Fruit fly (Drosophila melanogaster): ENCODE measurements around the gene Plzf.
A peak's percentile ranks its signal among the peaks of the same experiment; 100 is the strongest.

The Plzf gene

DNA sequence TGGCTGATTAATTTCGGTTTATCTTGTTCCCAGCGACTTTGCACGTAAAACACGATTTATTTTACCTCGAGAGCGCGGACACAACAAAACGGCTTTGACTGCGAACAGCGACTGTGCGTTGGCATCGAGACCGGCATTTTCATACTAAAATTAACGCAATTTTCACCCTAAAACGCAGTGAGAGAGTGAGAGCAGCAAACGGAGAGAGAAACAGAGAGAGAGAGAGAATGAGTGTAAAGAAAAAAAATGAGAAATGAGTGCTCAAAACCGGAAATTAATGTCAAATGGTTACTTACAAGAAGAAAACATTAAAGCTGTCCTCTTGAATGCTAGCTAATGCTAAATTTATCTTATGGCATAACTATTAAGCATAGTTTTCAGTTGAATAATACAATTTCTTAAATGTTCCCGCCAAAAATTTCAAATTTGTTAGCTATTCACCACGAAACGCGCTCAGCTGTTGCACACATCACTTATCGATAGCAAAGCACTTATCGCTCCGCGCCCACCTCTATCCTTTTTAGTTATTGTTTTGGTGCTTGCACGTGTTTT, 7.2 kb upstream of the Plzf start, which contains the start of the genes JhI-21, RpL7-like and CG34164:
JhI-21 (minus strand) TSS at position 206 of the 552 bp plus-strand sequence.
RpL7-like (plus strand) TSS at position 490 of the 552 bp plus-strand sequence.
CG34164 (plus strand) TSS at position 512 of the 552 bp plus-strand sequence.
- no peak for TF ChIP-seq jim (GFP tag; optimal IDR thresholded peaks at IDR 0.05)
- TF ChIP-seq foxo (GFP tag; optimal IDR thresholded peaks at IDR 0.05): peak in 1 of 2 experiments; percentile 6
- peak; percentile 12 for TF ChIP-seq Myc (optimal IDR thresholded peaks at IDR 0.05)
- TF ChIP-seq Vsx2 (GFP tag; optimal IDR thresholded peaks at IDR 0.05; ENCODE audit: partially characterized antibody): peak; percentile 72
- TF ChIP-seq Dif (GFP tag; optimal IDR thresholded peaks at IDR 0.05; ENCODE audit: partially characterized antibody): peak; percentile 96
- peak; percentile 7 for TF ChIP-seq h (GFP tag; optimal IDR thresholded peaks at IDR 0.05)
- TF ChIP-seq Sp1 (GFP tag; optimal IDR thresholded peaks at IDR 0.05): peak; percentile 47
- TF ChIP-seq rgr (GFP tag; optimal IDR thresholded peaks at IDR 0.05): no peak
- TF ChIP-seq dl (GFP tag; optimal IDR thresholded peaks at IDR 0.05; ENCODE audit: insufficient read depth in 1 of 2, partially characterized antibody in 2 of 2): peak; percentile 75 to 89
- TF ChIP-seq HLH106 (tag; optimal IDR thresholded peaks at IDR 0.05): no peak
- no peak for TF ChIP-seq br (GFP tag; optimal IDR thresholded peaks at IDR 0.05)

DNA sequence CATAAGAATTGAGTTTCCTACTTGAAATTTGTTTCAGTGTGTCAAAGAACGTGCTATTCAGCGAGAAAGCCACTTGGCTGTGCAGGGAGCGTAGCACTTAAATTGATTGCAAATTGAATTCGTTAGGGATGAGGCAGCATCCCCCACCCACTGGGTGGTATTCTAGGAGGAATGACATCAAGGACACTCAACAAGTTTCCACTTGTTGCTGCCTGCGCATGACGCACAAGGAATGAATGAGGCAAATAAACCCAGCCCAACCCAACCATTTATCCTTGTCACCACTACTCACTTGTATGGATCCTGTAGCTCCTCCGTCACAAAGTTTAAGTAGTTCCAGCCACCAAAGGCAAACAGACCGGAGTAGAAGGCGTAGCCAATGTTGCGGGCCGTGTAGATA, 4.6 kb upstream of the Plzf start:
- TF ChIP-seq fru (GFP tag; optimal IDR thresholded peaks at IDR 0.05) (no peak), dsf (GFP tag; optimal IDR thresholded peaks at IDR 0.05; ENCODE audit: borderline replicate concordance) (no peak)

DNA sequence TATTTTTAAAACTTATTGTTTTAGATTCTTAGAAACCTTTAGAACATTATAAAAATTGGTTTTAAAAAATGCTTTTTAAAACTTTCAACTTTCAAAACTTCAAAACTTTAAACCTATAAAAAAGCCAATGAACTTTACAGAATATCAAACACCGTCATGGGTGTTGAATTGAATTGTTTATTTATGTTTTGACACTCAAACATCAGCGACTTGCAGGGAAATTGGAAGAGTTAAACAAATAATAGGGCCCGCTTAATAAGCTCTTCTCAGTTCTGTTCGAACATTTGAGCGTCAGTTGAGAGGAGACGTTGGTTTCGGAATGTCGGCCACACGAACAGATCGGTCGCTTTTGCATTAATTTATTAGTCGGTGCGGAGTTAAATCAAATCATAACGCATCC, 415 bp upstream of the Plzf start, which contains the start of gene PLCXD:
PLCXD (plus strand) TSS at position 286 of the 400 bp plus-strand sequence.
- no peak for TF ChIP-seq pan (optimal IDR thresholded peaks at IDR 0.05)
- TF ChIP-seq Rel (GFP tag; optimal IDR thresholded peaks at IDR 0.05): no peak
- no peak for TF ChIP-seq Rel (tag; optimal IDR thresholded peaks at IDR 0.05)
- TF ChIP-seq tai (GFP tag; optimal IDR thresholded peaks at IDR 0.05): no peak
- TF ChIP-seq Hr78 (GFP tag; optimal IDR thresholded peaks at IDR 0.05): no peak
- TF ChIP-seq Dif (GFP tag; optimal IDR thresholded peaks at IDR 0.05; ENCODE audit: partially characterized antibody): no peak

DNA sequence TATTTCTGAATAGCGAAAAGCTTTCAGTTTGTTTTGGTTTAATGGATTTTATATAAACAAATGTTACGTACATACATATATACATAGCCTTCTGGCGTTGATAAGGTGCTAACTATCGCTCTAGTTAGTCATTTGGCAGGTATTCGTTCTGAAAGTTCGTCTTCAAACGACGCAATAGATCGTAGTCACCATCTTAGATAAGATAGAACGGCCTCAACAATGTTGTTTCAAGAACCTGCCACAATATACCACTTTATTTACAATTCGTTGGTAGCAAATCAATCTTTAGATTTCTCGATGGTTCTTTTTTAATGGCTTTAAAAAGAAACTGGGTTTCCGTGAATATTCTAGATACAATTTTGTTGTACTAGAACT, 1.9 kb downstream of the Plzf start:
- no peak for TF ChIP-seq foxo (GFP tag; optimal IDR thresholded peaks at IDR 0.05)
- TF ChIP-seq brk (GFP tag; optimal IDR thresholded peaks at IDR 0.05): no peak
- no peak for TF ChIP-seq Hr83 (GFP tag; optimal IDR thresholded peaks at IDR 0.05; ENCODE audit: poor library complexity, severe bottlenecking)
- no peak for TF ChIP-seq Hr78 (GFP tag; optimal IDR thresholded peaks at IDR 0.05)
- TF ChIP-seq ey (GFP tag; optimal IDR thresholded peaks at IDR 0.05): no peak
- TF ChIP-seq OdsH (GFP tag; optimal IDR thresholded peaks at IDR 0.05): no peak
- TF ChIP-seq rgr (GFP tag; optimal IDR thresholded peaks at IDR 0.05): no peak
- TF ChIP-seq dl (GFP tag; optimal IDR thresholded peaks at IDR 0.05; ENCODE audit: insufficient read depth in 1 of 2, partially characterized antibody in 2 of 2): no peak
- TF ChIP-seq sage (GFP tag; optimal IDR thresholded peaks at IDR 0.05): no peak
- no peak for TF ChIP-seq CG9705 (GFP tag; optimal IDR thresholded peaks at IDR 0.05)
- TF ChIP-seq Hnf4 (GFP tag; optimal IDR thresholded peaks at IDR 0.05): no peak
- no peak for TF ChIP-seq Myc (optimal IDR thresholded peaks at IDR 0.05)
- TF ChIP-seq Dif (GFP tag; optimal IDR thresholded peaks at IDR 0.05; ENCODE audit: partially characterized antibody): no peak
- no peak for TF ChIP-seq HLH106 (tag; optimal IDR thresholded peaks at IDR 0.05)
- TF ChIP-seq h (GFP tag; optimal IDR thresholded peaks at IDR 0.05): no peak
- no peak for TF ChIP-seq dsf (GFP tag; optimal IDR thresholded peaks at IDR 0.05; ENCODE audit: borderline replicate concordance)
- TF ChIP-seq Jra (GFP tag; optimal IDR thresholded peaks at IDR 0.05): no peak

DNA sequence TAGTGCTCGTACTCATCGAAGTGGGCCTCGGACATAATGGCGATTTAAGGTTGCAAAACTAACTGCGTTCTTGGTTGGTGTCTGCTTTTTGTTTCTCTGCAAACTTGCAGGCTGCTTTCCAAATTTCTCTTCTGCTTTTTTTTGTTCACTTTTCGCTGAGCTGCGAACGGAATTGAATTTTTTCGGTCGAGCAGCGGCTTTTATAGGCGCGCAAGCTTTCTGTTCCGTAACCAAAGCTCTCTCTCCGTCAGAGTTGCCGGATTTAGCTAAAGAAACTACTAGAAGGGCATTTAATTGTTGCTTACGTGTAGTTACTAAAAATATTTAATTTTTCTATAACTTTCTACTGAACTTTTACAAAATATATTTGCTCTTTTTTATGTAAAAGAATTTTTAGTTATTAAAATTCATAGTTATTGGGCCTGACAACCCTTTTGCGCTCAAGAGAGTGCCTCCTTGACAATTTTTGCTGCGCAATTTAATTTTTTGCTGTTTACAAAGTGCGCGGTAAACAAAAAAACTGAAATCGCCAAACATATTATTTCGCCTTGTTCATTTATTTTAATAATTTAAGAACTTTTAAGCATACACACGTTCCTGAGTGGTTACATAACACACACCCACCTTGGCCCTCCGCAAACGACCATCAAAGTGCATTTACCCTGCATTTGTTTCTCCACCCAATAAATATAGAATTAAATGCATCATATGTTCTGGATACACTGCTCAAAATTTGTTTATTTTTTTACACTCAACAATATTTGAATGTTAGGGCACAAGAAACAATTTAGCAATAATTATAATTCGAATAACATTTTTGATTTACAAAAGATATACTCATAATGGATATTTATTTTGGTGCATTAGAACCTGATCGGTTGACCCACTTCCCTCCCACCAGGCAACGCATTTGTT, 2.5 kb downstream of the Plzf start, which contains the start of gene CG6770:
CG6770 (minus strand) TSS at position 178 of the 915 bp plus-strand sequence.
- TF ChIP-seq CG9705 (GFP tag; optimal IDR thresholded peaks at IDR 0.05) (peak; percentile 81), dsf (GFP tag; optimal IDR thresholded peaks at IDR 0.05; ENCODE audit: borderline replicate concordance) (peak; percentile 54), CrebA (GFP tag; optimal IDR thresholded peaks at IDR 0.05; ENCODE audit: borderline replicate concordance) (peak; percentile 90), Hr78 (GFP tag; optimal IDR thresholded peaks at IDR 0.05) (no peak), Myc (optimal IDR thresholded peaks at IDR 0.05) (no peak), lola (GFP tag; optimal IDR thresholded peaks at IDR 0.05) (no peak), Vsx2 (GFP tag; optimal IDR thresholded peaks at IDR 0.05; ENCODE audit: partially characterized antibody) (peak; percentile 24), jim (GFP tag; optimal IDR thresholded peaks at IDR 0.05) (peak; percentile 76), GATAd (GFP tag; optimal IDR thresholded peaks at IDR 0.05) (no peak), Jra (GFP tag; optimal IDR thresholded peaks at IDR 0.05) (peak; percentile 66), br (GFP tag; optimal IDR thresholded peaks at IDR 0.05) (peak; percentile 87), tai (GFP tag; optimal IDR thresholded peaks at IDR 0.05) (peak; percentile 76), dl (GFP tag; optimal IDR thresholded peaks at IDR 0.05; ENCODE audit: insufficient read depth in 1 of 2, partially characterized antibody in 2 of 2) (no peak), Abd-B (GFP tag; optimal IDR thresholded peaks at IDR 0.05) (no peak), sv (GFP tag; optimal IDR thresholded peaks at IDR 0.05) (peak; percentile 45), h (GFP tag; optimal IDR thresholded peaks at IDR 0.05) (peak; percentile 91), Dfd (GFP tag; optimal IDR thresholded peaks at IDR 0.05) (no peak), woc (GFP tag; optimal IDR thresholded peaks at IDR 0.05) (peak; percentile 77), foxo (GFP tag; optimal IDR thresholded peaks at IDR 0.05) (peak; percentile 73 to 89), Mio (GFP tag; optimal IDR thresholded peaks at IDR 0.05) (peak; percentile 31), psq (GFP tag; optimal IDR thresholded peaks at IDR 0.05) (peak; percentile 61), Rel (GFP tag; optimal IDR thresholded peaks at IDR 0.05) (peak; percentile 70), Rel (tag; optimal IDR thresholded peaks at IDR 0.05) (peak; percentile 84), ey (GFP tag; optimal IDR thresholded peaks at IDR 0.05) (peak; percentile 82), fru (GFP tag; optimal IDR thresholded peaks at IDR 0.05) (peak; percentile 81), Sp1 (GFP tag; optimal IDR thresholded peaks at IDR 0.05) (peak; percentile 95), HLH106 (tag; optimal IDR thresholded peaks at IDR 0.05) (peak; percentile 93)

All from whole organism, wandering third instar larva.